Fruit fly (Drosophila melanogaster) whole organism, wandering third instar larva: ENCODE data around the gene CG6094.

ENCODE experiments used
- Abd-B ChIP-seq: fragments of >200 bp; optimal IDR thresholded peaks from 2 replicates; lab custom pipeline; 2017; ENCODE audit warnings: missing biosample characterization, missing genetic modification characterization
- CG32264 ChIP-seq: fragments of 200-800 bp; sonication (Bioruptor generic); optimal IDR thresholded peaks from 2 replicates; lab custom pipeline; 2016; ENCODE audit warnings: missing biosample characterization, missing genetic modification characterization
- CG9705 ChIP-seq: fragments of 200-800 bp; sonication (Bioruptor generic); optimal IDR thresholded peaks from 2 replicates; lab custom pipeline; 2018; ENCODE audit warnings: missing biosample characterization, mild to moderate bottlenecking, missing genetic modification characterization
- Dfd ChIP-seq: fragments of >200 bp; optimal IDR thresholded peaks from 2 replicates; lab custom pipeline; 2017; ENCODE audit warnings: missing biosample characterization, missing genetic modification characterization
- Dif ChIP-seq: fragments of 200-275, 200-300 bp; sonication (Bioruptor generic); optimal IDR thresholded peaks from 2 replicates; lab custom pipeline; 2018; ENCODE audit warnings: missing biosample characterization, missing genetic modification characterization; ENCODE audit not compliant: partially characterized antibody
- GATAd ChIP-seq: sonication (Bioruptor generic); optimal IDR thresholded peaks from 2 replicates; lab custom pipeline; 2016; ENCODE audit warnings: missing biosample characterization, missing genetic modification characterization
- HLH106 ChIP-seq: fragments of 200-800 bp; optimal IDR thresholded peaks from 3 replicates; lab custom pipeline; 2019; ENCODE audit warnings: missing biosample characterization, mild to moderate bottlenecking, missing genetic modification characterization, moderate library complexity
- Hnf4 ChIP-seq: fragments of 200-800 bp; sonication (Bioruptor generic); optimal IDR thresholded peaks from 2 replicates; lab custom pipeline; 2016; ENCODE audit warnings: missing biosample characterization, mild to moderate bottlenecking, missing genetic modification characterization
- Hr78 ChIP-seq: fragments of >200 bp; optimal IDR thresholded peaks from 2 replicates; lab custom pipeline; 2017; ENCODE audit warnings: missing biosample characterization, missing genetic modification characterization
- Jra ChIP-seq: sonication (Bioruptor generic); optimal IDR thresholded peaks from 2 replicates; lab custom pipeline; 2016; ENCODE audit warnings: missing biosample characterization, missing genetic modification characterization
- Mio ChIP-seq: sonication (Bioruptor generic); optimal IDR thresholded peaks from 2 replicates; lab custom pipeline; 2016; ENCODE audit warnings: missing biosample characterization, missing genetic modification characterization
- Myc ChIP-seq: fragments of >200 bp; optimal IDR thresholded peaks from 2 replicates; lab custom pipeline; 2017
- N ChIP-seq: fragments of >200 bp; optimal IDR thresholded peaks from 2 replicates; lab custom pipeline; 2018; ENCODE audit warnings: missing biosample characterization, missing external identifiers, missing genetic modification characterization
- OdsH ChIP-seq: fragments of 200-800 bp; sonication (Bioruptor generic); optimal IDR thresholded peaks from 2 replicates; lab custom pipeline; 2016; ENCODE audit warnings: missing biosample characterization, mild to moderate bottlenecking, missing genetic modification characterization
- Rel ChIP-seq, 2 experiments: fragments of 200-800 bp; sonication (Bioruptor generic) in 1 of 2; optimal IDR thresholded peaks; 2 replicates in 1 of 2; 3 replicates in 1 of 2; lab custom pipeline; 2016 to 2019; ENCODE audit warnings: mild to moderate bottlenecking in 2 of 2, missing biosample characterization in 2 of 2, missing genetic modification characterization in 2 of 2, moderate library complexity in 1 of 2
- br ChIP-seq: fragments of 200-800 bp; sonication (Bioruptor generic); optimal IDR thresholded peaks from 2 replicates; lab custom pipeline; 2016; ENCODE audit warnings: missing biosample characterization, missing genetic modification characterization
- dl ChIP-seq, 2 experiments: fragments of 175-275, 200-275 bp in 1 of 2; fragments of 200-275 bp in 1 of 2; sonication (Bioruptor generic); optimal IDR thresholded peaks; lab custom pipeline; 2018; ENCODE audit warnings: mild to moderate bottlenecking in 2 of 2, missing biosample characterization in 2 of 2, missing genetic modification characterization in 2 of 2, moderate library complexity in 2 of 2; ENCODE audit not compliant: partially characterized antibody in 2 of 2, insufficient read depth in 1 of 2
- dmrt93B ChIP-seq: fragments of 200-800 bp; sonication (Bioruptor generic); optimal IDR thresholded peaks from 2 replicates; lab custom pipeline; 2018; ENCODE audit warnings: missing biosample characterization, mild to moderate bottlenecking, missing genetic modification characterization
- dsf ChIP-seq: sonication (Bioruptor generic); optimal IDR thresholded peaks from 2 replicates; lab custom pipeline; 2016; ENCODE audit warnings: missing biosample characterization, missing genetic modification characterization, borderline replicate concordance
- ey ChIP-seq: fragments of 200-800 bp; sonication (Bioruptor generic); optimal IDR thresholded peaks from 2 replicates; lab custom pipeline; 2016; ENCODE audit warnings: missing biosample characterization, missing genetic modification characterization
- foxo ChIP-seq, 2 experiments: fragments of 200-800 bp; sonication (Bioruptor generic); optimal IDR thresholded peaks; 2 replicates in 1 of 2; 3 replicates in 1 of 2; lab custom pipeline; 2016 to 2017; ENCODE audit warnings: missing biosample characterization in 2 of 2, missing genetic modification characterization in 2 of 2
- fru ChIP-seq: fragments of 200-800 bp; sonication (Bioruptor generic); optimal IDR thresholded peaks from 3 replicates; lab custom pipeline; 2016; ENCODE audit warnings: missing biosample characterization, mild to moderate bottlenecking, missing genetic modification characterization
- h ChIP-seq: fragments of 200-800 bp; sonication (Bioruptor generic); optimal IDR thresholded peaks from 3 replicates; lab custom pipeline; 2016; ENCODE audit warnings: missing biosample characterization, mild to moderate bottlenecking, missing genetic modification characterization
- jim ChIP-seq: fragments of 175-275, 200-325 bp; sonication (Bioruptor generic); optimal IDR thresholded peaks from 2 replicates; lab custom pipeline; 2016; ENCODE audit warnings: missing biosample characterization, mild to moderate bottlenecking, missing genetic modification characterization
- pan ChIP-seq: fragments of >200 bp; optimal IDR thresholded peaks from 2 replicates; lab custom pipeline; 2017
- psq ChIP-seq: fragments of 200-800 bp; sonication (Bioruptor generic); optimal IDR thresholded peaks from 3 replicates; lab custom pipeline; 2017; ENCODE audit warnings: missing biosample characterization, mild to moderate bottlenecking, missing genetic modification characterization, moderate library complexity
- rgr ChIP-seq: fragments of 200-800 bp; sonication (Bioruptor generic); optimal IDR thresholded peaks from 3 replicates; lab custom pipeline; 2016; ENCODE audit warnings: missing biosample characterization, mild to moderate bottlenecking, missing genetic modification characterization
- sv ChIP-seq: fragments of 200-800 bp; sonication (Bioruptor generic); optimal IDR thresholded peaks from 3 replicates; lab custom pipeline; 2016; ENCODE audit warnings: missing biosample characterization, missing genetic modification characterization
- tai ChIP-seq: sonication (Bioruptor generic); optimal IDR thresholded peaks from 2 replicates; lab custom pipeline; 2016; ENCODE audit warnings: missing biosample characterization, missing genetic modification characterization
- usp ChIP-seq: fragments of >200 bp; optimal IDR thresholded peaks from 2 replicates; lab custom pipeline; 2017; ENCODE audit warnings: missing biosample characterization, missing genetic modification characterization
- woc ChIP-seq: sonication (Bioruptor generic); optimal IDR thresholded peaks from 2 replicates; lab custom pipeline; 2016; ENCODE audit warnings: missing biosample characterization, mild to moderate bottlenecking, missing genetic modification characterization

Gene CG6094

dm6 chr2L:10474815-10475214, 32.1 kb upstream of the CG6094 start:
- TF ChIP-seq jim (GFP tag; lab: Kevin White, UChicago): no peak
- no peak for TF ChIP-seq Mio (GFP tag; lab: Kevin White, UChicago)
- no peak for TF ChIP-seq dmrt93B (GFP tag; lab: Kevin White, UChicago)
- no peak for TF ChIP-seq psq (GFP tag; lab: Kevin White, UChicago)
- TF ChIP-seq Hr78 (GFP tag; lab: Kevin White, UChicago): no peak
- TF ChIP-seq Hnf4: no peak
- no peak for TF ChIP-seq fru (GFP tag; lab: Kevin White, UChicago)
- TF ChIP-seq dsf (GFP tag; lab: Kevin White, UChicago): no peak
- TF ChIP-seq h (GFP tag; lab: Kevin White, UChicago): no peak
- no peak for TF ChIP-seq Abd-B (GFP tag; lab: Kevin White, UChicago)
- no peak for TF ChIP-seq CG9705 (GFP tag; lab: Kevin White, UChicago)
- TF ChIP-seq Jra: no peak
- no peak for TF ChIP-seq br (GFP tag; lab: Kevin White, UChicago)
- TF ChIP-seq Myc (lab: Kevin White, UChicago): no peak
- no peak for TF ChIP-seq CG32264 (GFP tag; lab: Kevin White, UChicago)
- TF ChIP-seq rgr (GFP tag; lab: Kevin White, UChicago): no peak
- no peak for TF ChIP-seq woc (GFP tag; lab: Kevin White, UChicago)
- TF ChIP-seq N (GFP tag; lab: Kevin White, UChicago): no peak
- no peak for TF ChIP-seq Rel (GFP tag; optimal IDR thresholded peaks at IDR 0.05; lab: Kevin White, UChicago)
- TF ChIP-seq Rel (tag; optimal IDR thresholded peaks at IDR 0.05; lab: Kevin White, UChicago): no peak
- no peak for TF ChIP-seq Dfd

dm6 chr2L:10476879-10477278, 30.0 kb upstream of the CG6094 start, which contains the start of gene RluA-2:
TSS of gene RluA-2 (plus strand) at chr2L:10477073.
- TF ChIP-seq psq (GFP tag; lab: Kevin White, UChicago): no peak
- TF ChIP-seq N (GFP tag; lab: Kevin White, UChicago): no peak
- TF ChIP-seq dsf (GFP tag; lab: Kevin White, UChicago): no peak
- no peak for TF ChIP-seq Mio (GFP tag; lab: Kevin White, UChicago)
- TF ChIP-seq h (GFP tag; lab: Kevin White, UChicago): no peak
- no peak for TF ChIP-seq Abd-B (GFP tag; lab: Kevin White, UChicago)

dm6 chr2L:10479859-10480258, 27.0 kb upstream of the CG6094 start:
- TF ChIP-seq dmrt93B (GFP tag; lab: Kevin White, UChicago) (no peak), GATAd (peak; percentile 73)

- TF ChIP-seq rgr (GFP tag; lab: Kevin White, UChicago): no peak
- TF ChIP-seq tai (GFP tag; lab: Kevin White, UChicago): no peak
- TF ChIP-seq Hr78 (GFP tag; lab: Kevin White, UChicago): no peak
- TF ChIP-seq h (GFP tag; lab: Kevin White, UChicago): no peak
- TF ChIP-seq HLH106 (tag; lab: Kevin White, UChicago): no peak
- no peak for TF ChIP-seq usp
Measured at dm6 chr2L:10483073-10483472, 23.8 kb upstream of the CG6094 start, which contains the start of gene Grip75. TSS of gene Grip75 (plus strand) at chr2L:10483295.

dm6 chr2L:10488484-10489223, 18.2 kb upstream of the CG6094 start, which contains the start of the genes Cog4 and CG6144:
TSS of gene Cog4 (minus strand) at chr2L:10488622.
TSS of gene CG6144 (plus strand) at chr2L:10488694.
- TF ChIP-seq tai (GFP tag; lab: Kevin White, UChicago) (no peak), OdsH (GFP tag; lab: Kevin White, UChicago) (peak; percentile 15), br (GFP tag; lab: Kevin White, UChicago) (no peak), Myc (lab: Kevin White, UChicago) (no peak), pan (lab: Kevin White, UChicago) (no peak), woc (GFP tag; lab: Kevin White, UChicago) (no peak), Mio (GFP tag; lab: Kevin White, UChicago) (no peak), psq (GFP tag; lab: Kevin White, UChicago) (peak; percentile 1), HLH106 (tag; lab: Kevin White, UChicago) (no peak), sv (GFP tag; lab: Kevin White, UChicago) (peak; percentile 44), Hnf4 (no peak), h (GFP tag; lab: Kevin White, UChicago) (no peak), jim (GFP tag; lab: Kevin White, UChicago) (no peak), usp (no peak)

dm6 chr2L:10491354-10491753, 15.5 kb upstream of the CG6094 start, which contains the start of gene CG13144:
TSS of gene CG13144 (minus strand) at chr2L:10491454.
- TF ChIP-seq ey (GFP tag; lab: Kevin White, UChicago): no peak
- TF ChIP-seq usp: no peak
- no peak for TF ChIP-seq Rel (GFP tag; optimal IDR thresholded peaks at IDR 0.05; lab: Kevin White, UChicago)
- no peak for TF ChIP-seq Rel (tag; optimal IDR thresholded peaks at IDR 0.05; lab: Kevin White, UChicago)
- no peak for TF ChIP-seq foxo (GFP tag; optimal IDR thresholded peaks at IDR 0.05; lab: Kevin White, UChicago)
- no peak for TF ChIP-seq GATAd
- no peak for TF ChIP-seq CG9705 (GFP tag; lab: Kevin White, UChicago)
- no peak for TF ChIP-seq fru (GFP tag; lab: Kevin White, UChicago)
- TF ChIP-seq Jra: no peak
- no peak for TF ChIP-seq dl (GFP tag; optimal IDR thresholded peaks at IDR 0.05; lab: Kevin White, UChicago; ENCODE audit: insufficient read depth in 1 of 2, partially characterized antibody in 2 of 2)
- TF ChIP-seq N (GFP tag; lab: Kevin White, UChicago): no peak
- no peak for TF ChIP-seq rgr (GFP tag; lab: Kevin White, UChicago)
- TF ChIP-seq Dif (GFP tag; lab: Kevin White, UChicago): no peak
- TF ChIP-seq dmrt93B (GFP tag; lab: Kevin White, UChicago): no peak
- TF ChIP-seq OdsH (GFP tag; lab: Kevin White, UChicago): no peak
